Worm (Caenorhabditis elegans) whole organism, L1 larva: ENCODE data around the gene C14A4.8.

Experiments used
- efl-1 ChIP-seq, 4 experiments: fragments of 150-350 bp; optimal IDR thresholded peaks in 3 of 4; peaks in 1 of 4; 1 replicate in 1 of 4; 2 replicates in 3 of 4; lab custom pipeline; 2014; ENCODE audit warnings: missing biosample characterization in 2 of 4, missing genetic modification characterization in 2 of 4, missing genetic modification reagents in 2 of 4
- nhr-19 ChIP-seq: fragments of 200-800 bp; sonication (Bioruptor generic); conservative IDR thresholded peaks from 2 replicates; pipeline ENCODE4 v1.3.6; 2022; ENCODE audit warnings: missing genetic modification characterization, missing compliant biosample characterization

DNA sequence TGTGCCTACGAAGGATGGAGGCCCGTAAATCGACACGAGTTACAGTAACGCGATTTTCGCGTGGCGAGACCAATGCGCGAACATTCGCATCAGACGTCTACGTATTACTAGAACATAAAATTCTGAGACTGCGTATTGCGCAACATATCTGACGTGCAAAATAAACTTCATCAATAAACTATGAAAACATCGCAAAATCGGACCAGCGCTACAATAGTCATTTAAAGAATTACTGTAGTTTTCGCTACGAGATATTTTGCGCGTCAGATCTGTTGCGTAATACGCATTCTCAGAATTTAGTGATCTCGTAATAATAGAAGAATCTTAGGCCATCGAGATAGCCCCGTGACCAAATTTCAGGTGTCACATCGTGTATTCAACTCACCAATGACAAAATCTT, 3.6 kb downstream of the C14A4.8 start:
- TF ChIP-seq efl-1 (optimal IDR thresholded peaks at IDR 0.05; lab: Kevin White, UChicago) (no peak), efl-1 (GFP tag; optimal IDR thresholded peaks at IDR 0.05 in 1 of 2; lab: Kevin White, UChicago) (no peak), nhr-19 (no peak)
